Worm (Caenorhabditis elegans) whole organism, L1 larva: ENCODE measurements around the gene sdz-5.

Experiments used
- C04F5.9 ChIP-seq: sonication (generic microtip); optimal IDR thresholded peaks from 2 replicates; lab custom pipeline; 2016; ENCODE audit warnings: missing genetic modification characterization, missing compliant biosample characterization
- C16A3.4 ChIP-seq: fragments of 150-350 bp; optimal IDR thresholded peaks from 2 replicates; lab custom pipeline; 2014; ENCODE audit warnings: missing biosample characterization, missing genetic modification characterization
- C34B4.2 ChIP-seq: sonication (generic microtip); optimal IDR thresholded peaks from 2 replicates; lab custom pipeline; 2017; ENCODE audit warnings: mild to moderate bottlenecking, missing genetic modification characterization, missing compliant biosample characterization
- aha-1 ChIP-seq: fragments of 150-350 bp; optimal IDR thresholded peaks from 2 replicates; lab custom pipeline; 2014; ENCODE audit warnings: missing biosample characterization, missing genetic modification characterization
- alr-1 ChIP-seq: fragments of 200-800 bp; sonication (Bioruptor generic); optimal IDR thresholded peaks from 2 replicates; lab custom pipeline; 2018; ENCODE audit warnings: borderline replicate concordance, mild to moderate bottlenecking, missing genetic modification characterization, missing compliant biosample characterization
- aly-2 ChIP-seq: fragments of 150-350 bp; optimal IDR thresholded peaks from 2 replicates; lab custom pipeline; 2014; ENCODE audit warnings: missing biosample characterization, missing genetic modification characterization
- blmp-1 ChIP-seq: fragments of 150-350 bp; optimal IDR thresholded peaks from 2 replicates; lab custom pipeline; 2014; ENCODE audit warnings: missing biosample characterization, missing genetic modification characterization
- ceh-63 ChIP-seq: fragments of 200-800 bp; sonication (Bioruptor generic); optimal IDR thresholded peaks from 2 replicates; lab custom pipeline; 2018; ENCODE audit warnings: mild to moderate bottlenecking, missing genetic modification characterization, missing compliant biosample characterization
- ces-1 ChIP-seq: fragments of 150-350 bp; optimal IDR thresholded peaks from 2 replicates; lab custom pipeline; 2014; ENCODE audit warnings: missing biosample characterization, missing genetic modification reagents, missing genetic modification characterization
- dsc-1 ChIP-seq: sonication (generic microtip); optimal IDR thresholded peaks from 2 replicates; lab custom pipeline; 2016; ENCODE audit warnings: mild to moderate bottlenecking, missing genetic modification characterization, missing compliant biosample characterization
- efl-1 ChIP-seq, 4 experiments: fragments of 150-350 bp; optimal IDR thresholded peaks in 3 of 4; peaks in 1 of 4; 1 replicate in 1 of 4; 2 replicates in 3 of 4; lab custom pipeline; 2014; ENCODE audit warnings: missing biosample characterization in 2 of 4, missing genetic modification characterization in 2 of 4, missing genetic modification reagents in 2 of 4
- efl-3 ChIP-seq: fragments of 200-800 bp; sonication (Bioruptor generic); optimal IDR thresholded peaks from 2 replicates; lab custom pipeline; 2018; ENCODE audit warnings: mild to moderate bottlenecking, missing genetic modification characterization, missing compliant biosample characterization
- egl-13 ChIP-seq: sonication (generic microtip); optimal IDR thresholded peaks from 2 replicates; lab custom pipeline; 2016; ENCODE audit warnings: missing genotype, missing genetic modification reagents, missing genetic modification characterization, missing compliant biosample characterization
- egl-27 ChIP-seq, 2 experiments: fragments of 150-350 bp in 1 of 2; sonication (generic microtip); optimal IDR thresholded peaks; 3 replicates each; lab custom pipeline; 2017 to 2018; ENCODE audit warnings: missing biosample characterization in 2 of 2, missing genetic modification characterization in 2 of 2, missing genetic modification reagents in 2 of 2
- elt-3 ChIP-seq, 6 experiments: fragments of 150-350 bp in 1 of 6; sonication (generic microtip); optimal IDR thresholded peaks; 2 replicates each; lab custom pipeline; 2017 to 2018; ENCODE audit warnings: missing biosample characterization in 6 of 6, missing genetic modification characterization in 6 of 6, inconsistent platforms in 1 of 6
- fkh-10 ChIP-seq: sonication (generic microtip); optimal IDR thresholded peaks from 2 replicates; lab custom pipeline; 2017; ENCODE audit warnings: missing biosample characterization, missing genetic modification reagents, missing genetic modification characterization
- fkh-8 ChIP-seq: sonication (generic microtip); optimal IDR thresholded peaks from 2 replicates; lab custom pipeline; 2016; ENCODE audit warnings: mild to moderate bottlenecking, missing genetic modification characterization, missing compliant biosample characterization
- irx-1 ChIP-seq: sonication (generic microtip); optimal IDR thresholded peaks from 2 replicates; lab custom pipeline; 2016; ENCODE audit warnings: missing genetic modification characterization, missing compliant biosample characterization
- lin-15B ChIP-seq: fragments of 150-350 bp; sonication (generic microtip); optimal IDR thresholded peaks from 3 replicates; lab custom pipeline; 2014; ENCODE audit warnings: missing biosample characterization, missing genetic modification characterization
- lir-3 ChIP-seq: sonication (generic microtip); optimal IDR thresholded peaks from 2 replicates; lab custom pipeline; 2016; ENCODE audit warnings: mild to moderate bottlenecking, missing genetic modification characterization, moderate library complexity, missing compliant biosample characterization; ENCODE audit not compliant: poor library complexity
- mab-9 ChIP-seq: fragments of 200-800 bp; sonication (Bioruptor generic); IDR thresholded peaks from 2 replicates; pipeline ENCODE4 v1.3.6; 2022; ENCODE audit warnings: missing genetic modification reagents, missing genetic modification characterization, missing compliant biosample characterization
- nhr-19 ChIP-seq: fragments of 200-800 bp; sonication (Bioruptor generic); conservative IDR thresholded peaks from 2 replicates; pipeline ENCODE4 v1.3.6; 2022; ENCODE audit warnings: missing genetic modification characterization, missing compliant biosample characterization
- nhr-20 ChIP-seq: sonication (generic microtip); optimal IDR thresholded peaks from 2 replicates; lab custom pipeline; 2016; ENCODE audit warnings: mild to moderate bottlenecking, missing genetic modification characterization, missing compliant biosample characterization
- nhr-47 ChIP-seq: sonication (generic microtip); optimal IDR thresholded peaks from 2 replicates; lab custom pipeline; 2016; ENCODE audit warnings: mild to moderate bottlenecking, missing genetic modification characterization, moderate library complexity, missing compliant biosample characterization
- nhr-76 ChIP-seq: sonication (generic microtip); optimal IDR thresholded peaks from 2 replicates; lab custom pipeline; 2017; ENCODE audit warnings: missing biosample characterization, missing genetic modification characterization
- nhr-77 ChIP-seq: fragments of 150-350 bp; optimal IDR thresholded peaks from 2 replicates; lab custom pipeline; 2014; ENCODE audit warnings: missing biosample characterization, missing genetic modification characterization
- nhr-85 ChIP-seq: sonication (generic microtip); peaks from one replicate; lab custom pipeline; 2016; ENCODE audit warnings: missing genetic modification characterization, inconsistent platforms, missing compliant biosample characterization
- nhr-90 ChIP-seq: sonication (generic microtip); optimal IDR thresholded peaks from 2 replicates; lab custom pipeline; 2016; ENCODE audit warnings: mild to moderate bottlenecking, missing genetic modification characterization, missing compliant biosample characterization; ENCODE audit not compliant: poor library complexity
- pag-3 ChIP-seq: sonication (generic microtip); optimal IDR thresholded peaks from 2 replicates; lab custom pipeline; 2017; ENCODE audit warnings: missing genetic modification characterization, mild to moderate bottlenecking, missing compliant biosample characterization, antibody characterized with exemption, borderline replicate concordance; ENCODE audit not compliant: insufficient read depth
- pax-3 ChIP-seq: fragments of 200-800 bp; sonication (Bioruptor generic); optimal IDR thresholded peaks from 2 replicates; lab custom pipeline; 2018; ENCODE audit warnings: mild to moderate bottlenecking, missing genetic modification characterization, moderate library complexity, missing compliant biosample characterization
- pqm-1 ChIP-seq: sonication (generic microtip); optimal IDR thresholded peaks from 3 replicates; lab custom pipeline; 2017; ENCODE audit warnings: missing biosample characterization, missing genetic modification characterization
- snu-23 ChIP-seq: sonication (generic microtip); optimal IDR thresholded peaks from 2 replicates; lab custom pipeline; 2016; ENCODE audit warnings: missing genetic modification characterization, missing compliant biosample characterization
- sox-4 ChIP-seq: sonication (generic microtip); optimal IDR thresholded peaks from 2 replicates; lab custom pipeline; 2016; ENCODE audit warnings: missing genetic modification characterization, missing compliant biosample characterization
- sup-37 ChIP-seq: fragments of 200-800 bp; sonication (Bioruptor generic); optimal IDR thresholded peaks from 2 replicates; lab custom pipeline; 2018; ENCODE audit warnings: mild to moderate bottlenecking, missing genetic modification characterization, missing compliant biosample characterization
- swsn-7 ChIP-seq: sonication (generic microtip); optimal IDR thresholded peaks from 2 replicates; lab custom pipeline; 2016; ENCODE audit warnings: missing genetic modification characterization, missing compliant biosample characterization
- unc-130 ChIP-seq: fragments of 150-350 bp; optimal IDR thresholded peaks from 2 replicates; lab custom pipeline; 2017; ENCODE audit warnings: missing biosample characterization, missing genetic modification characterization, inconsistent platforms
- unc-30 ChIP-seq: sonication (generic microtip); optimal IDR thresholded peaks from 2 replicates; lab custom pipeline; 2017; ENCODE audit warnings: missing biosample characterization, missing genetic modification characterization
- unc-98 ChIP-seq: fragments of 200-800 bp; sonication (Bioruptor generic); IDR thresholded peaks from 2 replicates; pipeline ENCODE4 v1.3.6; 2022; ENCODE audit warnings: missing genetic modification characterization, missing compliant biosample characterization
- zip-4 ChIP-seq: fragments of 200-800 bp; sonication (Bioruptor generic); optimal IDR thresholded peaks from 2 replicates; lab custom pipeline; 2018; ENCODE audit warnings: mild to moderate bottlenecking, missing genetic modification characterization, moderate library complexity, missing compliant biosample characterization
- ztf-4 ChIP-seq: fragments of 150-350 bp; optimal IDR thresholded peaks from 2 replicates; lab custom pipeline; 2014; ENCODE audit warnings: missing biosample characterization, missing genetic modification characterization

Gene sdz-5

ce11 chrII:3048989-3049388, 40.5 kb downstream of the sdz-5 start:
- no peak for TF ChIP-seq mab-9 (GFP tag; lab: Robert Waterston, UW)
- no peak for TF ChIP-seq blmp-1 (tag; lab: Kevin White, UChicago)
- no peak for TF ChIP-seq pqm-1
- TF ChIP-seq swsn-7, result no peak
- no peak for TF ChIP-seq C34B4.2 (tag; lab: Kevin White, UChicago)
- no peak for TF ChIP-seq ztf-4 (tag; lab: Kevin White, UChicago)
- no peak for TF ChIP-seq lin-15B (tag; lab: Kevin White, UChicago)
- TF ChIP-seq pag-3 (tag; lab: Kevin White, UChicago), result no peak
- no peak for TF ChIP-seq zip-4 (GFP tag; lab: Kevin White, UChicago)
- TF ChIP-seq ceh-63, result no peak
- TF ChIP-seq sox-4 (tag; lab: Kevin White, UChicago), result no peak
- TF ChIP-seq aha-1 (tag; lab: Kevin White, UChicago), result no peak
- no peak for TF ChIP-seq lir-3 (tag; lab: Kevin White, UChicago)
- no peak for TF ChIP-seq nhr-90 (tag; lab: Kevin White, UChicago)
- TF ChIP-seq aly-2 (tag; lab: Kevin White, UChicago), result no peak
- TF ChIP-seq nhr-20 (tag; lab: Kevin White, UChicago), result no peak
- TF ChIP-seq sup-37 (GFP tag; lab: Kevin White, UChicago), result no peak

- TF ChIP-seq ces-1 (GFP tag; lab: Kevin White, UChicago), result no peak
- no peak for TF ChIP-seq nhr-76 (tag; lab: Kevin White, UChicago)
- no peak for TF ChIP-seq unc-130 (tag; lab: Kevin White, UChicago)
- no peak for TF ChIP-seq unc-98 (GFP tag; lab: Robert Waterston, UW)
- TF ChIP-seq nhr-77 (tag; lab: Kevin White, UChicago), result no peak
- TF ChIP-seq irx-1 (tag; lab: Kevin White, UChicago), result no peak
- no peak for TF ChIP-seq ceh-63
- TF ChIP-seq elt-3 (tag; optimal IDR thresholded peaks at IDR 0.05; lab: Kevin White, UChicago), result no peak
- no peak for TF ChIP-seq aly-2 (tag; lab: Kevin White, UChicago)
- no peak for TF ChIP-seq C16A3.4 (tag; lab: Kevin White, UChicago)
- TF ChIP-seq alr-1, result no peak
- TF ChIP-seq snu-23 (GFP tag; lab: Kevin White, UChicago), result no peak
- TF ChIP-seq efl-1 (optimal IDR thresholded peaks at IDR 0.05; lab: Kevin White, UChicago), result no peak
- TF ChIP-seq efl-1 (GFP tag; optimal IDR thresholded peaks at IDR 0.05 in 1 of 2; lab: Kevin White, UChicago), result no peak
- no peak for TF ChIP-seq dsc-1 (tag; lab: Kevin White, UChicago)
Measured at ce11 chrII:3050703-3051102, 42.2 kb downstream of the sdz-5 start, which contains the start of gene sri-31. Gene sri-31 (plus strand): TSS chrII:3051003.

ce11 chrII:3051332-3051731, 42.8 kb downstream of the sdz-5 start:
- TF ChIP-seq elt-3 (tag; optimal IDR thresholded peaks at IDR 0.05; lab: Kevin White, UChicago), result no peak
- no peak for TF ChIP-seq efl-3 (GFP tag; lab: Kevin White, UChicago)
- no peak for TF ChIP-seq egl-13 (tag; lab: Kevin White, UChicago)

- TF ChIP-seq pqm-1 (no peak), nhr-85 (tag; lab: Kevin White, UChicago) (no peak), C34B4.2 (tag; lab: Kevin White, UChicago) (no peak), egl-27 (tag; optimal IDR thresholded peaks at IDR 0.05; lab: Kevin White, UChicago) (no peak), pax-3 (tag; lab: Kevin White, UChicago) (no peak), lin-15B (tag; lab: Kevin White, UChicago) (no peak), mab-9 (GFP tag; lab: Robert Waterston, UW) (no peak), C04F5.9 (tag; lab: Kevin White, UChicago) (no peak), sox-4 (tag; lab: Kevin White, UChicago) (no peak), dsc-1 (tag; lab: Kevin White, UChicago) (no peak), nhr-20 (tag; lab: Kevin White, UChicago) (no peak), fkh-8 (tag; lab: Kevin White, UChicago) (no peak), nhr-19 (GFP tag; lab: Robert Waterston, UW) (no peak), fkh-10 (GFP tag; lab: Kevin White, UChicago) (no peak), nhr-47 (tag; lab: Kevin White, UChicago) (no peak), swsn-7 (no peak), nhr-90 (tag; lab: Kevin White, UChicago) (no peak), unc-30 (tag; lab: Kevin White, UChicago) (no peak)
Measured at ce11 chrII:3052843-3053242, 44.3 kb downstream of the sdz-5 start.
